Worm (Caenorhabditis elegans): Measurements from ENCODE around the gene chil-4.
"Not testable (repeated sequence)": the region's sequence is repeated elsewhere in the genome, so short reads cannot be mapped to it uniquely, and the experiment has no call there.

The chil-4 gene

ce11 chrII:9886216-9886615 lies 30.7 kb upstream of the chil-4 start, which contains the start of gene algn-8:
Gene algn-8 (minus strand): TSS chrII:9886442.
- TF ChIP-seq klf-2 (GFP tag; conservative IDR thresholded peaks at IDR 0.05) = no peak
- TF ChIP-seq T22C8.4 (GFP tag; IDR thresholded peaks at IDR 0.05) = no peak

ce11 chrII:9880826-9881225 lies 25.3 kb upstream of the chil-4 start, which contains the start of gene C08H9.15:
Gene C08H9.15 (plus strand): TSS chrII:9881193.
- TF ChIP-seq med-1 (GFP tag; optimal IDR thresholded peaks at IDR 0.05; ENCODE audit: insufficient read depth) (no peak), T22C8.4 (GFP tag; IDR thresholded peaks at IDR 0.05) (no peak), ztf-29 (GFP tag; IDR thresholded peaks at IDR 0.05) (no peak), cog-1 (tag; optimal IDR thresholded peaks at IDR 0.05) (no peak), tab-1 (GFP tag; IDR thresholded peaks at IDR 0.05) (no peak), ref-1 (GFP tag; conservative IDR thresholded peaks at IDR 0.05) (no peak), klf-2 (GFP tag; conservative IDR thresholded peaks at IDR 0.05) (no peak), flt-1 (GFP tag; IDR thresholded peaks at IDR 0.05) (no peak), ztf-23 (GFP tag; IDR thresholded peaks at IDR 0.05) (no peak)

- TF ChIP-seq ztf-29 (GFP tag; IDR thresholded peaks at IDR 0.05) (no peak), T22C8.4 (GFP tag; IDR thresholded peaks at IDR 0.05) (no peak), med-1 (GFP tag; optimal IDR thresholded peaks at IDR 0.05; ENCODE audit: insufficient read depth) (no peak), ref-1 (GFP tag; conservative IDR thresholded peaks at IDR 0.05) (no peak), cog-1 (tag; optimal IDR thresholded peaks at IDR 0.05) (no peak), flt-1 (GFP tag; IDR thresholded peaks at IDR 0.05) (no peak)
These were observed 24.3 kb upstream of the chil-4 start for ce11 chrII:9879815-9880214.

- no peak for TF ChIP-seq ref-1 (GFP tag; conservative IDR thresholded peaks at IDR 0.05)
- TF ChIP-seq T22C8.4 (GFP tag; IDR thresholded peaks at IDR 0.05) = no peak
- TF ChIP-seq cog-1 (tag; optimal IDR thresholded peaks at IDR 0.05) = no peak
- TF ChIP-seq tab-1 (GFP tag; IDR thresholded peaks at IDR 0.05) = no peak
These were observed 19.1 kb upstream of the chil-4 start, which contains the start of the genes chil-2 and ctsa-3.2 for ce11 chrII:9874508-9875229. Gene chil-2 (minus strand): TSS chrII:9874608. Gene ctsa-3.2 (plus strand): TSS chrII:9875179.

ce11 chrII:9872961-9873360 lies 17.4 kb upstream of the chil-4 start, which contains the start of gene chil-8:
Gene chil-8 (minus strand): TSS chrII:9873061.
- no peak for TF ChIP-seq klf-2 (GFP tag; conservative IDR thresholded peaks at IDR 0.05)
- no peak for TF ChIP-seq ztf-23 (GFP tag; IDR thresholded peaks at IDR 0.05)
- TF ChIP-seq cog-1 (tag; optimal IDR thresholded peaks at IDR 0.05) = no peak
- no peak for TF ChIP-seq ztf-29 (GFP tag; IDR thresholded peaks at IDR 0.05)

- TF ChIP-seq ztf-29 (GFP tag; IDR thresholded peaks at IDR 0.05) (no peak), klf-2 (GFP tag; conservative IDR thresholded peaks at IDR 0.05) (no peak), T22C8.4 (GFP tag; IDR thresholded peaks at IDR 0.05) (no peak), flt-1 (GFP tag; IDR thresholded peaks at IDR 0.05) (no peak), cog-1 (tag; optimal IDR thresholded peaks at IDR 0.05) (no peak), med-1 (GFP tag; optimal IDR thresholded peaks at IDR 0.05; ENCODE audit: insufficient read depth) (no peak), ztf-23 (GFP tag; IDR thresholded peaks at IDR 0.05) (no peak), tab-1 (GFP tag; IDR thresholded peaks at IDR 0.05) (no peak), ref-1 (GFP tag; conservative IDR thresholded peaks at IDR 0.05) (no peak)
These were observed 15.5 kb upstream of the chil-4 start, which contains the start of gene chil-7 for ce11 chrII:9871061-9871460. Gene chil-7 (minus strand): TSS chrII:9871172.

DNA sequence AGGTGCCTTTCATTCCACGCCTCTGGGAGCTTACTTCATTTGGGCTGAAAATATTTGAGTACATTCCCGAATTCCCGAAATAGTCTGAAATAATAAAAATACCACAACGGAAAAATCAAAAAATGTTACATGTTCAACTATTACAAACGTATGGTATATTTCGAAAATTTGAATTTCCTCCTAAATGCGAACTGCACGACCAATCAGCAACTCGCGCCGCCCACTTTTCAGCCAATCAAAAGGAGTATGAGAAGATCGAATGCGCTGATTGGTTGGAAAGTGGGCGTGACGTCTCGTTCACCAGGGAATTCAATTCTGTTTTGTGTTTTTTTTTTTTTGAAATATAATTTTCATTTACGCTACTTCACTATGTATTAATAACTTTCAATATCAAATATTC lies 13.2 kb upstream of the chil-4 start, which contains the start of gene old-1:
old-1 (minus strand) TSS at position 50 of the 400 bp plus-strand sequence.
- TF ChIP-seq med-1 (GFP tag; optimal IDR thresholded peaks at IDR 0.05; ENCODE audit: insufficient read depth) = no peak
- no peak for TF ChIP-seq ref-1 (GFP tag; conservative IDR thresholded peaks at IDR 0.05)
- no peak for TF ChIP-seq flt-1 (GFP tag; IDR thresholded peaks at IDR 0.05)
- no peak for TF ChIP-seq ztf-29 (GFP tag; IDR thresholded peaks at IDR 0.05)
- no peak for TF ChIP-seq klf-2 (GFP tag; conservative IDR thresholded peaks at IDR 0.05)
- no peak for TF ChIP-seq ztf-23 (GFP tag; IDR thresholded peaks at IDR 0.05)
- no peak for TF ChIP-seq cog-1 (tag; optimal IDR thresholded peaks at IDR 0.05)
- TF ChIP-seq T22C8.4 (GFP tag; IDR thresholded peaks at IDR 0.05) = no peak
- TF ChIP-seq tab-1 (GFP tag; IDR thresholded peaks at IDR 0.05) = no peak

DNA sequence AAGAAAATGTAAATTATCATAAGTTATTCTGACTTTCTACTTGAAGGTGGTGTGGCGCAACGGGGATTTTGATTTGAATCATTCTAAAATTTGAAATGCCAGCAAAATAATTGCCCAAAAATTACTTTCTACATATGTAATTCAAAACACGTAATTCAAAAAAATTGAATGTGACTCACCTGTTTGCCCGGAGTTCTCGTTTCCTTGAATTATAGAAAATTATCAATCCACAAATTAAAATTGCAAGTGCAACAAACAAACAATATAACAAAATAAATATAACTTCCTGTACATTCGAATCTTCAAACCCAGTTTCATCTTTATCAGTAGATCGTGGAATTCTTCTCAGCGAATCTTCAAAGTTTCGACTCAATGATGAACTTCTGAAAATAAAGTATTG lies 12.7 kb upstream of the chil-4 start:
- no peak for TF ChIP-seq tab-1 (GFP tag; IDR thresholded peaks at IDR 0.05)
- no peak for TF ChIP-seq ztf-29 (GFP tag; IDR thresholded peaks at IDR 0.05)

- TF ChIP-seq cog-1 (tag; optimal IDR thresholded peaks at IDR 0.05); klf-2 (GFP tag; conservative IDR thresholded peaks at IDR 0.05); T22C8.4 (GFP tag; IDR thresholded peaks at IDR 0.05): not testable (repeated sequence)
These were observed 10.9 kb upstream of the chil-4 start, which contains the start of gene chil-1 for ce11 chrII:9866378-9866777. Gene chil-1 (minus strand): TSS chrII:9866478.

ce11 chrII:9862147-9862546 lies 6.6 kb upstream of the chil-4 start, which contains the start of gene C08H9.18:
Gene C08H9.18 (minus strand): TSS chrII:9862247.
- TF ChIP-seq cog-1 (tag; optimal IDR thresholded peaks at IDR 0.05) (no peak), med-1 (GFP tag; optimal IDR thresholded peaks at IDR 0.05; ENCODE audit: insufficient read depth) (no peak), ztf-23 (GFP tag; IDR thresholded peaks at IDR 0.05) (no peak), klf-2 (GFP tag; conservative IDR thresholded peaks at IDR 0.05) (no peak), tab-1 (GFP tag; IDR thresholded peaks at IDR 0.05) (no peak), T22C8.4 (GFP tag; IDR thresholded peaks at IDR 0.05) (no peak), flt-1 (GFP tag; IDR thresholded peaks at IDR 0.05) (no peak), ref-1 (GFP tag; conservative IDR thresholded peaks at IDR 0.05) (no peak), ztf-29 (GFP tag; IDR thresholded peaks at IDR 0.05) (no peak)
